Worm (Caenorhabditis elegans) whole organism, mixed stage, embryonic: ENCODE results near the gene wrt-9.
A peak's percentile ranks its signal among the peaks of the same experiment; 100 is the strongest.

Experiments used
- ceh-43 ChIP-seq: fragments of 200-800 bp; sonication (Bioruptor generic); optimal IDR thresholded peaks from 2 replicates; lab custom pipeline; 2018; ENCODE audit warnings: mild to moderate bottlenecking, missing genetic modification characterization, moderate library complexity, missing compliant biosample characterization
- ceh-83 ChIP-seq: fragments of 200-800 bp; sonication (Bioruptor generic); optimal IDR thresholded peaks from 2 replicates; lab custom pipeline; 2018; ENCODE audit warnings: mild to moderate bottlenecking, missing genetic modification characterization, missing compliant biosample characterization
- ces-1 ChIP-seq: fragments of 150-350 bp; optimal IDR thresholded peaks from 2 replicates; lab custom pipeline; 2014; ENCODE audit warnings: missing biosample characterization, missing genetic modification reagents, missing genetic modification characterization
- lin-13 ChIP-seq: fragments of 150-350 bp; optimal IDR thresholded peaks from 2 replicates; lab custom pipeline; 2014; ENCODE audit warnings: missing biosample characterization, missing genetic modification characterization
- lin-32 ChIP-seq: fragments of 200-800 bp; sonication (Bioruptor generic); optimal IDR thresholded peaks from 2 replicates; lab custom pipeline; 2018; ENCODE audit warnings: mild to moderate bottlenecking, missing genetic modification characterization, missing compliant biosample characterization
- lsy-2 ChIP-seq: fragments of 150-350 bp; optimal IDR thresholded peaks from 2 replicates; lab custom pipeline; 2014; ENCODE audit warnings: missing biosample characterization, missing genetic modification characterization
- mab-5 ChIP-seq: fragments of 150-350 bp; optimal IDR thresholded peaks from 2 replicates; lab custom pipeline; 2014; ENCODE audit warnings: missing biosample characterization, missing genetic modification characterization
- nhr-237 ChIP-seq: fragments of 150-350 bp; optimal IDR thresholded peaks from 2 replicates; lab custom pipeline; 2014; ENCODE audit warnings: missing biosample characterization, missing genetic modification characterization
- pha-4 ChIP-seq: fragments of 150-350 bp; optimal IDR thresholded peaks from 2 replicates; lab custom pipeline; 2018; ENCODE audit warnings: missing biosample characterization, missing genetic modification reagents, missing genetic modification characterization
- unc-39 ChIP-seq: fragments of 150-350 bp; optimal IDR thresholded peaks from 2 replicates; lab custom pipeline; 2014; ENCODE audit warnings: missing biosample characterization, missing genetic modification characterization
- unc-62 ChIP-seq: fragments of 150-350 bp; optimal IDR thresholded peaks from 2 replicates; lab custom pipeline; 2014; ENCODE audit warnings: missing biosample characterization, missing genetic modification reagents, missing genetic modification characterization
- zip-8 ChIP-seq: fragments of 150-350 bp; optimal IDR thresholded peaks from 2 replicates; lab custom pipeline; 2014; ENCODE audit warnings: missing biosample characterization, missing genetic modification characterization

ce11 chrX:1627013-1627412, 50.6 kb downstream of the wrt-9 start:
- TF ChIP-seq unc-39 (no peak), lin-32 (GFP tag; lab: Kevin White, UChicago) (peak; percentile 0), lin-13 (tag; lab: Kevin White, UChicago) (peak; percentile 36), ceh-43 (GFP tag; lab: Kevin White, UChicago) (no peak), unc-62 (GFP tag; lab: Kevin White, UChicago) (peak; percentile 46), pha-4 (tag; lab: Kevin White, UChicago) (peak; percentile 71), mab-5 (tag; lab: Kevin White, UChicago) (peak; percentile 76), ces-1 (GFP tag; lab: Kevin White, UChicago) (peak; percentile 86), lsy-2 (tag; lab: Kevin White, UChicago) (peak; percentile 75), ceh-83 (no peak), nhr-237 (tag; lab: Kevin White, UChicago) (peak; percentile 98), zip-8 (no peak)
